Worm (Caenorhabditis elegans): ENCODE results near the gene catp-3.

- no peak for TF ChIP-seq nhr-237 (tag; optimal IDR thresholded peaks at IDR 0.05)
- no peak for TF ChIP-seq ces-1 (GFP tag; optimal IDR thresholded peaks at IDR 0.05)
- no peak for TF ChIP-seq lin-13 (tag; optimal IDR thresholded peaks at IDR 0.05)
- no peak for TF ChIP-seq nhr-76 (tag; optimal IDR thresholded peaks at IDR 0.05)
- no peak for TF ChIP-seq M03D4.4 (tag; optimal IDR thresholded peaks at IDR 0.05)
- TF ChIP-seq zip-8 (tag; optimal IDR thresholded peaks at IDR 0.05), result no peak
Observed at ce11 chrV:8044957-8045356, 30.9 kb upstream of the catp-3 start.

Data from whole organism, mixed stage, embryonic.